Worm (Caenorhabditis elegans): ENCODE results near the gene Y44A6D.1.
A peak's percentile ranks its signal among the peaks of the same experiment; 100 is the strongest.

The Y44A6D.1 gene

ce11 chrV:20782188-20782587, 7.6 kb downstream of the Y44A6D.1 start (continued):
- TF ChIP-seq nhr-11 (tag; optimal IDR thresholded peaks at IDR 0.05) (peak; percentile 43), dpl-1 (GFP tag; optimal IDR thresholded peaks at IDR 0.05) (no peak), php-3 (GFP tag; IDR thresholded peaks at IDR 0.05) (no peak), unc-62 (GFP tag; optimal IDR thresholded peaks at IDR 0.05 in 1 of 2) (peak in 1 of 2 experiments; percentile 52), unc-62 (tag; optimal IDR thresholded peaks at IDR 0.05) (no peak)

ce11 chrV:20781346-20781952, 8.4 kb downstream of the Y44A6D.1 start:
- TF ChIP-seq hmg-1.1 (GFP tag; IDR thresholded peaks at IDR 0.05) (no peak), dmd-8 (GFP tag; IDR thresholded peaks at IDR 0.05) (no peak), daf-8 (GFP tag; IDR thresholded peaks at IDR 0.05) (no peak), cey-2 (tag; optimal IDR thresholded peaks at IDR 0.05; ENCODE audit: borderline replicate concordance, insufficient read depth) (no peak), hlh-11 (tag; optimal IDR thresholded peaks at IDR 0.05) (no peak), aha-1 (tag) (peak; percentile 97), ceh-82 (tag; optimal IDR thresholded peaks at IDR 0.05) (no peak), set-16 (GFP tag; IDR thresholded peaks at IDR 0.05) (no peak), ama-1 (optimal IDR thresholded peaks at IDR 0.05) (no peak), dmd-6 (GFP tag; IDR thresholded peaks at IDR 0.05) (no peak), mes-2 (tag; optimal IDR thresholded peaks at IDR 0.05; ENCODE audit: poor library complexity, severe bottlenecking) (peak; percentile 32), skn-1 (tag; optimal IDR thresholded peaks at IDR 0.05) (no peak), unc-62 (GFP tag; optimal IDR thresholded peaks at IDR 0.05 in 1 of 2) (peak in 1 of 2 experiments; percentile 51), unc-62 (tag; optimal IDR thresholded peaks at IDR 0.05) (no peak), nhr-10 (tag; optimal IDR thresholded peaks at IDR 0.05) (no peak), ceh-62 (tag; optimal IDR thresholded peaks at IDR 0.05) (no peak), F10B5.3 (tag; optimal IDR thresholded peaks at IDR 0.05) (no peak), php-3 (GFP tag; IDR thresholded peaks at IDR 0.05) (no peak), Y5F2A.4 (GFP tag; optimal IDR thresholded peaks at IDR 0.05) (no peak), pqm-1 (tag; optimal IDR thresholded peaks at IDR 0.05) (no peak), nhr-76 (tag; optimal IDR thresholded peaks at IDR 0.05) (no peak), fkh-10 (GFP tag; optimal IDR thresholded peaks at IDR 0.05) (no peak), attf-4 (tag; optimal IDR thresholded peaks at IDR 0.05) (no peak), ztf-7 (tag; optimal IDR thresholded peaks at IDR 0.05) (no peak), nhr-25 (tag; optimal IDR thresholded peaks at IDR 0.05; ENCODE audit: borderline replicate concordance, insufficient read depth) (no peak), dve-1 (tag; optimal IDR thresholded peaks at IDR 0.05; ENCODE audit: insufficient read depth) (peak; percentile 27), lin-39 (tag; optimal IDR thresholded peaks at IDR 0.05) (no peak), ctbp-1 (GFP tag; IDR thresholded peaks at IDR 0.05) (no peak), fos-1 (tag; optimal IDR thresholded peaks at IDR 0.05) (no peak), Y48G9A.11 (GFP tag; IDR thresholded peaks at IDR 0.05) (no peak), ZK337.2 (GFP tag; IDR thresholded peaks at IDR 0.05) (no peak), sdz-12 (GFP tag; optimal IDR thresholded peaks at IDR 0.05) (no peak)

- TF ChIP-seq unc-62 (GFP tag; optimal IDR thresholded peaks at IDR 0.05 in 1 of 2) (peak in 1 of 2 experiments; percentile 58), unc-62 (tag; optimal IDR thresholded peaks at IDR 0.05) (no peak), dve-1 (tag; optimal IDR thresholded peaks at IDR 0.05; ENCODE audit: insufficient read depth) (no peak), egl-43 (GFP tag; IDR thresholded peaks at IDR 0.05) (0 out of 2 replicates have a peak, but pooled peaks have one; percentile 18), pqm-1 (tag; optimal IDR thresholded peaks at IDR 0.05) (no peak)
These were observed 9.4 kb downstream of the Y44A6D.1 start, which contains the start of gene hif-1 for ce11 chrV:20780400-20780799. Gene hif-1, plus strand, starts transcription at chrV:20780407.

- TF ChIP-seq spr-1 (tag; optimal IDR thresholded peaks at IDR 0.05) (no peak), unc-130 (GFP tag; optimal IDR thresholded peaks at IDR 0.05) (no peak), vab-7 (GFP tag; IDR thresholded peaks at IDR 0.05) (no peak), nhr-28 (tag; optimal IDR thresholded peaks at IDR 0.05) (peak; percentile 31), aha-1 (tag) (peak; percentile 47), dmd-9 (GFP tag; IDR thresholded peaks at IDR 0.05) (no peak), nhr-111 (GFP tag; optimal IDR thresholded peaks at IDR 0.05) (no peak), ztf-11 (tag; optimal IDR thresholded peaks at IDR 0.05) (no peak), tag-97 (GFP tag; IDR thresholded peaks at IDR 0.05) (no peak), unc-62 (GFP tag; optimal IDR thresholded peaks at IDR 0.05 in 1 of 2) (peak in 1 of 2 experiments; percentile 1), unc-62 (tag; optimal IDR thresholded peaks at IDR 0.05) (no peak), zip-11 (GFP tag; IDR thresholded peaks at IDR 0.05) (no peak), egl-43 (GFP tag; IDR thresholded peaks at IDR 0.05) (no peak), zfp-2 (tag; optimal IDR thresholded peaks at IDR 0.05) (no peak), snpc-1.2 (GFP tag; IDR thresholded peaks at IDR 0.05) (no peak), F10B5.3 (tag; optimal IDR thresholded peaks at IDR 0.05) (no peak), daf-8 (GFP tag; IDR thresholded peaks at IDR 0.05) (no peak)
These were observed 10.0 kb downstream of the Y44A6D.1 start for ce11 chrV:20779707-20780346.
